Fruit fly (Drosophila melanogaster): ENCODE measurements around the gene CG18809.

CG18809 gene

DNA sequence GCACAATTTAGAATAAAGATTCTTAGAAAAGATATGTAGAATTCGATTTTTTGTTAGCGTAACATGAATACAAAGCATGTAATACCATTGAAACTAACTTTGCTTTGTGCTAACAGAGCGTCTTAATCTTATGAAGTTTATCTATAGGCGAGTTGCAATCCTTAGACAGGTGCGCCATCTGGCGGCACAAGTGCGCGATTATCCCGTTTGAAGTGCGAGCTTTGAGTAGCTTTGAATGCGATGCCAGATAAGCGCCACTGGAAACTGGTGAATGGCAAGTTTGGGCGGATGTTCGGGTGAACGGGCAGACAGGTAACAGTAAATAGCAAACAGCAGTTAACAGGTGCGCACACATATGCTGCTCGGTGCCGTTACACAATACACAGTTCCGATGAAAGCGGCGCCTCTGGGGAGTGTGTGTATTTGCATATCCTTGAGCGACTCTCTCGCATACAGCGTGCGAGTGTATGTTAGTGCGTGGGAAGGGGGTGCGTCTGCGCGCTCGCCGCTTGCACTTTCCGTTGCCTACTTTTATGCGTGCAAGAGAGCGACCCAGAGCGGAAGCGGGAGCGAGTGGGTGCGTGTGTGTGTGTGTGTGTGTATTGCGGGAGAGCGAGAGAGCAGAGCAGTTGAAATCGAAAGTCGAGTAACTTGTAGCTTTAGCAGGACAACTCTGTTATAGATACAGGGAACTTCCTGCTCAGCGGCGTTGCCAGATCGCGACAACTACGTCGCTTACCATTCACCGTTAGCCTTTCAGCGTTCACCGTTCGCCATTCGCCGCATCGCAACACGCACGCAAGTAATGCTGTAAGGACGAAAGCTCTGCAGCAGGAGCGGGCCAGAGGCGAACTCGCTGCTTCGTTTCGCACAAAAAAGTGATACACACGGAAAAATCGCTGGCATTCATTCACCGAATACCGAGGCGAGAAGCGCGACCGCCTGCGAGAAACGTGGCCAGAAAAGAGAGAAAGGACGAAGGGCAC, 25.9 kb downstream of the CG18809 start, which contains the start of gene CG12531:
Gene CG12531, plus strand, starts transcription at position 936 of the 986 bp plus-strand sequence.
- TF ChIP-seq CG8478 (optimal IDR thresholded peaks at IDR 0.05) (peak; percentile 22), Ptx1 (GFP tag; IDR thresholded peaks at IDR 0.05) (no peak), oc (tag; optimal IDR thresholded peaks at IDR 0.05) (no peak), Hsf (GFP tag; optimal IDR thresholded peaks at IDR 0.05) (no peak), dm (GFP tag; optimal IDR thresholded peaks at IDR 0.05) (no peak), CG3847 (GFP tag; IDR thresholded peaks at IDR 0.05) (no peak), sug (tag; optimal IDR thresholded peaks at IDR 0.05) (no peak), CG3995 (GFP tag; optimal IDR thresholded peaks at IDR 0.05) (peak; percentile 5), pros (GFP tag; optimal IDR thresholded peaks at IDR 0.05) (peak; percentile 39), CG31224 (GFP tag; IDR thresholded peaks at IDR 0.05) (no peak), ewg (GFP tag; optimal IDR thresholded peaks at IDR 0.05) (peak; percentile 90), CG3726 (GFP tag; IDR thresholded peaks at IDR 0.05) (no peak), CG13894 (tag; optimal IDR thresholded peaks at IDR 0.05) (peak; percentile 24), CG10959 (GFP tag; IDR thresholded peaks at IDR 0.05) (no peak), Hr51 (GFP tag; optimal IDR thresholded peaks at IDR 0.05) (peak in 1 of 2 experiments; percentile 12), scrt (GFP tag; optimal IDR thresholded peaks at IDR 0.05) (peak; percentile 50), insv (GFP tag; optimal IDR thresholded peaks at IDR 0.05) (no peak), grn (GFP tag; optimal IDR thresholded peaks at IDR 0.05) (no peak), CG14710 (tag; optimal IDR thresholded peaks at IDR 0.05) (no peak), CTCF (GFP tag; optimal IDR thresholded peaks at IDR 0.05) (peak; percentile 89), Pdp1 (GFP tag; optimal IDR thresholded peaks at IDR 0.05) (peak in 1 of 2 experiments; percentile 57), pzg (GFP tag; optimal IDR thresholded peaks at IDR 0.05) (peak; percentile 10), dan (GFP tag; IDR thresholded peaks at IDR 0.05) (no peak), kah (GFP tag; optimal IDR thresholded peaks at IDR 0.05) (no peak), abd-A (tag; optimal IDR thresholded peaks at IDR 0.05) (peak; percentile 14), CG10431 (GFP tag; optimal IDR thresholded peaks at IDR 0.05) (no peak), CG6689 (GFP tag; IDR thresholded peaks at IDR 0.05) (no peak), cato (GFP tag; optimal IDR thresholded peaks at IDR 0.05; ENCODE audit: borderline replicate concordance) (no peak), zf30C (GFP tag; optimal IDR thresholded peaks at IDR 0.05) (no peak), pita (GFP tag; optimal IDR thresholded peaks at IDR 0.05) (no peak), CG32767 (GFP tag; IDR thresholded peaks at IDR 0.05) (peak; percentile 61; the same call in 1 of the 2 replicates), hkb (optimal IDR thresholded peaks at IDR 0.05) (no peak), hkb (GFP tag; IDR thresholded peaks at IDR 0.05) (no peak), Side (GFP tag; optimal IDR thresholded peaks at IDR 0.05) (no peak), NfI (GFP tag; optimal IDR thresholded peaks at IDR 0.05) (no peak), gfzf (GFP tag; optimal IDR thresholded peaks at IDR 0.05) (no peak), CG1647 (GFP tag; optimal IDR thresholded peaks at IDR 0.05) (no peak), slp2 (GFP tag; optimal IDR thresholded peaks at IDR 0.05) (no peak), so (GFP tag; IDR thresholded peaks at IDR 0.05) (no peak), Ets65A (GFP tag) (no peak), Trl (optimal IDR thresholded peaks at IDR 0.05) (peak; percentile 67 to 81), Trl (GFP tag; optimal IDR thresholded peaks at IDR 0.05) (no peak), CG15696 (tag; optimal IDR thresholded peaks at IDR 0.05) (no peak), Doc3 (GFP tag; IDR thresholded peaks at IDR 0.05; ENCODE audit: partially characterized antibody) (no peak), CG14050 (GFP tag; IDR thresholded peaks at IDR 0.05) (no peak), CG30020 (tag; optimal IDR thresholded peaks at IDR 0.05) (no peak), CG10654 (GFP tag; optimal IDR thresholded peaks at IDR 0.05) (no peak), CG1792 (GFP tag; optimal IDR thresholded peaks at IDR 0.05) (no peak), Six4 (GFP tag; optimal IDR thresholded peaks at IDR 0.05) (no peak), Med (GFP tag) (peak; percentile 20), crol (GFP tag; IDR thresholded peaks at IDR 0.05) (peak; percentile 10; the same call in 1 of the 2 replicates)

All from whole organism, embryonic.